Fruit fly (Drosophila melanogaster) whole organism, wandering third instar larva: ENCODE measurements around the gene mdu.

Experiments
- Abd-B ChIP-seq: fragments of >200 bp; optimal IDR thresholded peaks from 2 replicates; lab custom pipeline; 2017; ENCODE audit warnings: missing biosample characterization, missing genetic modification characterization
- CG32264 ChIP-seq: fragments of 200-800 bp; sonication (Bioruptor generic); optimal IDR thresholded peaks from 2 replicates; lab custom pipeline; 2016; ENCODE audit warnings: missing biosample characterization, missing genetic modification characterization
- CG9705 ChIP-seq: fragments of 200-800 bp; sonication (Bioruptor generic); optimal IDR thresholded peaks from 2 replicates; lab custom pipeline; 2018; ENCODE audit warnings: missing biosample characterization, mild to moderate bottlenecking, missing genetic modification characterization
- CrebA ChIP-seq: fragments of 200-800 bp; sonication (Bioruptor generic); optimal IDR thresholded peaks from 2 replicates; lab custom pipeline; 2016; ENCODE audit warnings: missing biosample characterization, mild to moderate bottlenecking, missing genetic modification characterization, borderline replicate concordance
- Dfd ChIP-seq: fragments of >200 bp; optimal IDR thresholded peaks from 2 replicates; lab custom pipeline; 2017; ENCODE audit warnings: missing biosample characterization, missing genetic modification characterization
- Dif ChIP-seq: fragments of 200-275, 200-300 bp; sonication (Bioruptor generic); optimal IDR thresholded peaks from 2 replicates; lab custom pipeline; 2018; ENCODE audit warnings: missing biosample characterization, missing genetic modification characterization; ENCODE audit not compliant: partially characterized antibody
- GATAd ChIP-seq: sonication (Bioruptor generic); optimal IDR thresholded peaks from 2 replicates; lab custom pipeline; 2016; ENCODE audit warnings: missing biosample characterization, missing genetic modification characterization
- HLH106 ChIP-seq: fragments of 200-800 bp; optimal IDR thresholded peaks from 3 replicates; lab custom pipeline; 2019; ENCODE audit warnings: missing biosample characterization, mild to moderate bottlenecking, missing genetic modification characterization, moderate library complexity
- Hnf4 ChIP-seq: fragments of 200-800 bp; sonication (Bioruptor generic); optimal IDR thresholded peaks from 2 replicates; lab custom pipeline; 2016; ENCODE audit warnings: missing biosample characterization, mild to moderate bottlenecking, missing genetic modification characterization
- Hr78 ChIP-seq: fragments of >200 bp; optimal IDR thresholded peaks from 2 replicates; lab custom pipeline; 2017; ENCODE audit warnings: missing biosample characterization, missing genetic modification characterization
- Jra ChIP-seq: sonication (Bioruptor generic); optimal IDR thresholded peaks from 2 replicates; lab custom pipeline; 2016; ENCODE audit warnings: missing biosample characterization, missing genetic modification characterization
- Mio ChIP-seq: sonication (Bioruptor generic); optimal IDR thresholded peaks from 2 replicates; lab custom pipeline; 2016; ENCODE audit warnings: missing biosample characterization, missing genetic modification characterization
- Myc ChIP-seq: fragments of >200 bp; optimal IDR thresholded peaks from 2 replicates; lab custom pipeline; 2017
- N ChIP-seq: fragments of >200 bp; optimal IDR thresholded peaks from 2 replicates; lab custom pipeline; 2018; ENCODE audit warnings: missing biosample characterization, missing external identifiers, missing genetic modification characterization
- OdsH ChIP-seq: fragments of 200-800 bp; sonication (Bioruptor generic); optimal IDR thresholded peaks from 2 replicates; lab custom pipeline; 2016; ENCODE audit warnings: missing biosample characterization, mild to moderate bottlenecking, missing genetic modification characterization
- Rel ChIP-seq, 2 experiments: fragments of 200-800 bp; sonication (Bioruptor generic) in 1 of 2; optimal IDR thresholded peaks; 2 replicates in 1 of 2; 3 replicates in 1 of 2; lab custom pipeline; 2016 to 2019; ENCODE audit warnings: mild to moderate bottlenecking in 2 of 2, missing biosample characterization in 2 of 2, missing genetic modification characterization in 2 of 2, moderate library complexity in 1 of 2
- Sp1 ChIP-seq: fragments of 200-800 bp; sonication (Bioruptor generic); optimal IDR thresholded peaks from 3 replicates; lab custom pipeline; 2019; ENCODE audit warnings: missing biosample characterization, mild to moderate bottlenecking, missing genetic modification characterization, moderate library complexity
- Vsx2 ChIP-seq: fragments of 200-300, 225-300 bp; sonication (Bioruptor generic); optimal IDR thresholded peaks from 2 replicates; lab custom pipeline; 2018; ENCODE audit warnings: missing biosample characterization, missing genetic modification characterization; ENCODE audit not compliant: partially characterized antibody
- br ChIP-seq: fragments of 200-800 bp; sonication (Bioruptor generic); optimal IDR thresholded peaks from 2 replicates; lab custom pipeline; 2016; ENCODE audit warnings: missing biosample characterization, missing genetic modification characterization
- brk ChIP-seq: fragments of 200-800 bp; sonication (Bioruptor generic); optimal IDR thresholded peaks from 2 replicates; lab custom pipeline; 2016; ENCODE audit warnings: missing biosample characterization, mild to moderate bottlenecking, missing genetic modification characterization
- dl ChIP-seq, 2 experiments: fragments of 175-275, 200-275 bp in 1 of 2; fragments of 200-275 bp in 1 of 2; sonication (Bioruptor generic); optimal IDR thresholded peaks; lab custom pipeline; 2018; ENCODE audit warnings: mild to moderate bottlenecking in 2 of 2, missing biosample characterization in 2 of 2, missing genetic modification characterization in 2 of 2, moderate library complexity in 2 of 2; ENCODE audit not compliant: partially characterized antibody in 2 of 2, insufficient read depth in 1 of 2
- dmrt93B ChIP-seq: fragments of 200-800 bp; sonication (Bioruptor generic); optimal IDR thresholded peaks from 2 replicates; lab custom pipeline; 2018; ENCODE audit warnings: missing biosample characterization, mild to moderate bottlenecking, missing genetic modification characterization
- dsf ChIP-seq: sonication (Bioruptor generic); optimal IDR thresholded peaks from 2 replicates; lab custom pipeline; 2016; ENCODE audit warnings: missing biosample characterization, missing genetic modification characterization, borderline replicate concordance
- ey ChIP-seq: fragments of 200-800 bp; sonication (Bioruptor generic); optimal IDR thresholded peaks from 2 replicates; lab custom pipeline; 2016; ENCODE audit warnings: missing biosample characterization, missing genetic modification characterization
- foxo ChIP-seq, 2 experiments: fragments of 200-800 bp; sonication (Bioruptor generic); optimal IDR thresholded peaks; 2 replicates in 1 of 2; 3 replicates in 1 of 2; lab custom pipeline; 2016 to 2017; ENCODE audit warnings: missing biosample characterization in 2 of 2, missing genetic modification characterization in 2 of 2
- fru ChIP-seq: fragments of 200-800 bp; sonication (Bioruptor generic); optimal IDR thresholded peaks from 3 replicates; lab custom pipeline; 2016; ENCODE audit warnings: missing biosample characterization, mild to moderate bottlenecking, missing genetic modification characterization
- h ChIP-seq: fragments of 200-800 bp; sonication (Bioruptor generic); optimal IDR thresholded peaks from 3 replicates; lab custom pipeline; 2016; ENCODE audit warnings: missing biosample characterization, mild to moderate bottlenecking, missing genetic modification characterization
- jim ChIP-seq: fragments of 175-275, 200-325 bp; sonication (Bioruptor generic); optimal IDR thresholded peaks from 2 replicates; lab custom pipeline; 2016; ENCODE audit warnings: missing biosample characterization, mild to moderate bottlenecking, missing genetic modification characterization
- lola ChIP-seq: fragments of >200 bp; optimal IDR thresholded peaks from 2 replicates; lab custom pipeline; 2017; ENCODE audit warnings: missing biosample characterization, missing genetic modification characterization
- pan ChIP-seq: fragments of >200 bp; optimal IDR thresholded peaks from 2 replicates; lab custom pipeline; 2017
- psq ChIP-seq: fragments of 200-800 bp; sonication (Bioruptor generic); optimal IDR thresholded peaks from 3 replicates; lab custom pipeline; 2017; ENCODE audit warnings: missing biosample characterization, mild to moderate bottlenecking, missing genetic modification characterization, moderate library complexity
- rgr ChIP-seq: fragments of 200-800 bp; sonication (Bioruptor generic); optimal IDR thresholded peaks from 3 replicates; lab custom pipeline; 2016; ENCODE audit warnings: missing biosample characterization, mild to moderate bottlenecking, missing genetic modification characterization
- sage ChIP-seq: fragments of 200-800 bp; sonication (Bioruptor generic); optimal IDR thresholded peaks from 2 replicates; lab custom pipeline; 2016; ENCODE audit warnings: missing biosample characterization, mild to moderate bottlenecking, missing genetic modification characterization
- sv ChIP-seq: fragments of 200-800 bp; sonication (Bioruptor generic); optimal IDR thresholded peaks from 3 replicates; lab custom pipeline; 2016; ENCODE audit warnings: missing biosample characterization, missing genetic modification characterization
- tai ChIP-seq: sonication (Bioruptor generic); optimal IDR thresholded peaks from 2 replicates; lab custom pipeline; 2016; ENCODE audit warnings: missing biosample characterization, missing genetic modification characterization
- usp ChIP-seq: fragments of >200 bp; optimal IDR thresholded peaks from 2 replicates; lab custom pipeline; 2017; ENCODE audit warnings: missing biosample characterization, missing genetic modification characterization
- woc ChIP-seq: sonication (Bioruptor generic); optimal IDR thresholded peaks from 2 replicates; lab custom pipeline; 2016; ENCODE audit warnings: missing biosample characterization, mild to moderate bottlenecking, missing genetic modification characterization

mdu gene

dm6 chrX:12470187-12470931 lies 26.6 kb upstream of the mdu start:
- TF ChIP-seq CG32264 (GFP tag; lab: Kevin White, UChicago) = no peak
- no peak for TF ChIP-seq Rel (GFP tag; optimal IDR thresholded peaks at IDR 0.05; lab: Kevin White, UChicago)
- TF ChIP-seq Rel (tag; optimal IDR thresholded peaks at IDR 0.05; lab: Kevin White, UChicago) = peak; percentile 66
- TF ChIP-seq Hnf4 (GFP tag; lab: Kevin White, UChicago) = no peak
- TF ChIP-seq Jra (GFP tag; lab: Kevin White, UChicago) = peak; percentile 39
- peak; percentile 10 for TF ChIP-seq h
- TF ChIP-seq Mio = no peak
- TF ChIP-seq foxo (GFP tag; optimal IDR thresholded peaks at IDR 0.05; lab: Kevin White, UChicago) = peak in 1 of 2 experiments; percentile 39
- peak; percentile 29 for TF ChIP-seq sage (GFP tag; lab: Kevin White, UChicago)
- TF ChIP-seq CrebA (GFP tag; lab: Kevin White, UChicago) = no peak
- TF ChIP-seq jim (GFP tag; lab: Kevin White, UChicago) = no peak
- peak; percentile 21 for TF ChIP-seq tai (GFP tag; lab: Kevin White, UChicago)
- no peak for TF ChIP-seq N (GFP tag; lab: Kevin White, UChicago)
- no peak for TF ChIP-seq Myc (lab: Kevin White, UChicago)
- TF ChIP-seq ey (GFP tag; lab: Kevin White, UChicago) = no peak
- TF ChIP-seq HLH106 (tag; lab: Kevin White, UChicago) = peak; percentile 64
- TF ChIP-seq Sp1 (GFP tag; lab: Kevin White, UChicago) = peak; percentile 41
- TF ChIP-seq rgr (GFP tag; lab: Kevin White, UChicago) = peak; percentile 16
- TF ChIP-seq Hr78 (GFP tag; lab: Kevin White, UChicago) = no peak
- TF ChIP-seq dl (GFP tag; optimal IDR thresholded peaks at IDR 0.05; lab: Kevin White, UChicago; ENCODE audit: insufficient read depth in 1 of 2, partially characterized antibody in 2 of 2) = peak; percentile 45 to 74
- peak; percentile 5 for TF ChIP-seq OdsH (GFP tag; lab: Kevin White, UChicago)
- peak; percentile 81 for TF ChIP-seq Dif
- TF ChIP-seq CG9705 = peak; percentile 25
- no peak for TF ChIP-seq usp (GFP tag; lab: Kevin White, UChicago)
- peak; percentile 26 for TF ChIP-seq dmrt93B (GFP tag; lab: Kevin White, UChicago)
- no peak for TF ChIP-seq lola (GFP tag; lab: Kevin White, UChicago)
- no peak for TF ChIP-seq Vsx2 (GFP tag; lab: Kevin White, UChicago)
- TF ChIP-seq psq = peak; percentile 10
- no peak for TF ChIP-seq Dfd
- TF ChIP-seq GATAd (GFP tag; lab: Kevin White, UChicago) = no peak
- TF ChIP-seq fru (GFP tag; lab: Kevin White, UChicago) = peak; percentile 66
- TF ChIP-seq br (GFP tag; lab: Kevin White, UChicago) = no peak

- TF ChIP-seq Dif (peak; percentile 9), brk (no peak), Mio (no peak), fru (GFP tag; lab: Kevin White, UChicago) (peak; percentile 64), GATAd (GFP tag; lab: Kevin White, UChicago) (no peak), Abd-B (GFP tag; lab: Kevin White, UChicago) (no peak), Jra (GFP tag; lab: Kevin White, UChicago) (peak; percentile 7), psq (no peak), dl (GFP tag; optimal IDR thresholded peaks at IDR 0.05; lab: Kevin White, UChicago; ENCODE audit: insufficient read depth in 1 of 2, partially characterized antibody in 2 of 2) (peak; percentile 2 to 47), Dfd (no peak), rgr (GFP tag; lab: Kevin White, UChicago) (peak; percentile 18)
Observed at dm6 chrX:12471408-12471807, 25.6 kb upstream of the mdu start.

- TF ChIP-seq usp (GFP tag; lab: Kevin White, UChicago) (no peak), CG9705 (peak; percentile 79), CrebA (GFP tag; lab: Kevin White, UChicago) (peak; percentile 85), woc (GFP tag; lab: Kevin White, UChicago) (peak; percentile 76), Jra (GFP tag; lab: Kevin White, UChicago) (peak; percentile 59), h (peak; percentile 95), dmrt93B (GFP tag; lab: Kevin White, UChicago) (peak; percentile 89), sage (GFP tag; lab: Kevin White, UChicago) (peak; percentile 90), Rel (GFP tag; optimal IDR thresholded peaks at IDR 0.05; lab: Kevin White, UChicago) (peak; percentile 91), Rel (tag; optimal IDR thresholded peaks at IDR 0.05; lab: Kevin White, UChicago) (peak; percentile 81), GATAd (GFP tag; lab: Kevin White, UChicago) (peak; percentile 71), dl (GFP tag; optimal IDR thresholded peaks at IDR 0.05; lab: Kevin White, UChicago; ENCODE audit: insufficient read depth in 1 of 2, partially characterized antibody in 2 of 2) (no peak), brk (peak; percentile 90), HLH106 (tag; lab: Kevin White, UChicago) (peak; percentile 97), sv (peak; percentile 94), Vsx2 (GFP tag; lab: Kevin White, UChicago) (no peak), pan (lab: Kevin White, UChicago) (no peak), Mio (no peak), dsf (GFP tag; lab: Kevin White, UChicago) (peak; percentile 77), OdsH (GFP tag; lab: Kevin White, UChicago) (peak; percentile 94), Myc (lab: Kevin White, UChicago) (no peak), Dif (no peak), ey (GFP tag; lab: Kevin White, UChicago) (peak; percentile 86), fru (GFP tag; lab: Kevin White, UChicago) (peak; percentile 95), br (GFP tag; lab: Kevin White, UChicago) (peak; percentile 87), foxo (GFP tag; optimal IDR thresholded peaks at IDR 0.05; lab: Kevin White, UChicago) (peak in 1 of 2 experiments; percentile 97), rgr (GFP tag; lab: Kevin White, UChicago) (peak; percentile 95), psq (peak; percentile 91), Sp1 (GFP tag; lab: Kevin White, UChicago) (peak; percentile 97), CG32264 (GFP tag; lab: Kevin White, UChicago) (peak; percentile 34), jim (GFP tag; lab: Kevin White, UChicago) (no peak), Dfd (peak; percentile 10), Hnf4 (GFP tag; lab: Kevin White, UChicago) (peak; percentile 88), tai (GFP tag; lab: Kevin White, UChicago) (peak; percentile 83)
Observed at dm6 chrX:12472244-12472736, 24.7 kb upstream of the mdu start.
